Fruit fly (Drosophila melanogaster): Measurements from ENCODE around the gene CG14082.

CG14082 gene

DNA sequence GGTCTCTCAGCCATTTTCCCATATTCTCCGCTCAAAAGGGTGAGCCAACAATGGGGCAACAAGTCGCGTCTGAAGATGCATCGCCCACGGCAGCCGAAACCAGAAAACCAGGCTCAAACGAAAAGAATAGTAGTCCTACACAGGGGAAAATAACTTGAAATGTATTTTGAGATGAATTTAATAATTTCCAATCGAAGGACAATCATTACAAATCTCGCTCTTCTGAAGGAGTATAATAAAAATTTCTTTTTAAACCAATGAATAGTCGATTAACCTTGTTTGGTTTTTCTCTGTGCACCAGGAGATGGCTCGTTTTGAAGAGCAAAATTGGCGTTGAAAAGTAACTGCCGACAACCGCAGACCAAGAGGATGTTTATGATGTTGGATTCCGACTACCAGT lies 21.1 kb upstream of the CG14082 start:
- no peak for TF ChIP-seq jim (GFP tag; optimal IDR thresholded peaks at IDR 0.05)
- no peak for TF ChIP-seq Dfd (GFP tag; optimal IDR thresholded peaks at IDR 0.05)
- TF ChIP-seq dl (GFP tag; optimal IDR thresholded peaks at IDR 0.05; ENCODE audit: insufficient read depth in 1 of 2, partially characterized antibody in 2 of 2): no peak
- no peak for TF ChIP-seq Myc (optimal IDR thresholded peaks at IDR 0.05)
- peak; percentile 72 for TF ChIP-seq sage (GFP tag; optimal IDR thresholded peaks at IDR 0.05)
- TF ChIP-seq Vsx2 (GFP tag; optimal IDR thresholded peaks at IDR 0.05; ENCODE audit: partially characterized antibody): no peak
- no peak for TF ChIP-seq Hr83 (GFP tag; optimal IDR thresholded peaks at IDR 0.05; ENCODE audit: poor library complexity, severe bottlenecking)
- peak; percentile 19 to 90 for TF ChIP-seq foxo (GFP tag; optimal IDR thresholded peaks at IDR 0.05)
- no peak for TF ChIP-seq Mio (GFP tag; optimal IDR thresholded peaks at IDR 0.05)
- no peak for TF ChIP-seq sv (GFP tag; optimal IDR thresholded peaks at IDR 0.05)
- TF ChIP-seq Abd-B (GFP tag; optimal IDR thresholded peaks at IDR 0.05): no peak
- TF ChIP-seq tai (GFP tag; optimal IDR thresholded peaks at IDR 0.05): peak; percentile 77
- TF ChIP-seq CG9705 (GFP tag; optimal IDR thresholded peaks at IDR 0.05): peak; percentile 56
- peak; percentile 66 for TF ChIP-seq CG32264 (GFP tag; optimal IDR thresholded peaks at IDR 0.05)
- no peak for TF ChIP-seq usp (GFP tag; optimal IDR thresholded peaks at IDR 0.05)
- TF ChIP-seq lola (GFP tag; optimal IDR thresholded peaks at IDR 0.05): no peak
- peak; percentile 88 for TF ChIP-seq ey (GFP tag; optimal IDR thresholded peaks at IDR 0.05)
- TF ChIP-seq Dif (GFP tag; optimal IDR thresholded peaks at IDR 0.05; ENCODE audit: partially characterized antibody): no peak
- peak; percentile 74 for TF ChIP-seq dmrt93B (GFP tag; optimal IDR thresholded peaks at IDR 0.05)
- peak; percentile 89 for TF ChIP-seq rgr (GFP tag; optimal IDR thresholded peaks at IDR 0.05)
- TF ChIP-seq CrebA (GFP tag; optimal IDR thresholded peaks at IDR 0.05; ENCODE audit: borderline replicate concordance): peak; percentile 54
- peak; percentile 90 for TF ChIP-seq brk (GFP tag; optimal IDR thresholded peaks at IDR 0.05)
- TF ChIP-seq psq (GFP tag; optimal IDR thresholded peaks at IDR 0.05): peak; percentile 87
- TF ChIP-seq woc (GFP tag; optimal IDR thresholded peaks at IDR 0.05): peak; percentile 89
- peak; percentile 88 for TF ChIP-seq OdsH (GFP tag; optimal IDR thresholded peaks at IDR 0.05)
- TF ChIP-seq N (GFP tag; optimal IDR thresholded peaks at IDR 0.05): no peak
- peak; percentile 81 for TF ChIP-seq Sp1 (GFP tag; optimal IDR thresholded peaks at IDR 0.05)
- peak; percentile 91 for TF ChIP-seq h (GFP tag; optimal IDR thresholded peaks at IDR 0.05)
- TF ChIP-seq pan (optimal IDR thresholded peaks at IDR 0.05): no peak
- no peak for TF ChIP-seq Hr78 (GFP tag; optimal IDR thresholded peaks at IDR 0.05)
- peak; percentile 85 for TF ChIP-seq HLH106 (tag; optimal IDR thresholded peaks at IDR 0.05)
- peak; percentile 75 for TF ChIP-seq Rel (GFP tag; optimal IDR thresholded peaks at IDR 0.05)
- peak; percentile 30 for TF ChIP-seq Rel (tag; optimal IDR thresholded peaks at IDR 0.05)
- peak; percentile 89 for TF ChIP-seq Hnf4 (GFP tag; optimal IDR thresholded peaks at IDR 0.05)
- no peak for TF ChIP-seq dsf (GFP tag; optimal IDR thresholded peaks at IDR 0.05; ENCODE audit: borderline replicate concordance)
- TF ChIP-seq Jra (GFP tag; optimal IDR thresholded peaks at IDR 0.05): peak; percentile 76
- TF ChIP-seq GATAd (GFP tag; optimal IDR thresholded peaks at IDR 0.05): no peak
- peak; percentile 92 for TF ChIP-seq fru (GFP tag; optimal IDR thresholded peaks at IDR 0.05)
- TF ChIP-seq br (GFP tag; optimal IDR thresholded peaks at IDR 0.05): peak; percentile 89

DNA sequence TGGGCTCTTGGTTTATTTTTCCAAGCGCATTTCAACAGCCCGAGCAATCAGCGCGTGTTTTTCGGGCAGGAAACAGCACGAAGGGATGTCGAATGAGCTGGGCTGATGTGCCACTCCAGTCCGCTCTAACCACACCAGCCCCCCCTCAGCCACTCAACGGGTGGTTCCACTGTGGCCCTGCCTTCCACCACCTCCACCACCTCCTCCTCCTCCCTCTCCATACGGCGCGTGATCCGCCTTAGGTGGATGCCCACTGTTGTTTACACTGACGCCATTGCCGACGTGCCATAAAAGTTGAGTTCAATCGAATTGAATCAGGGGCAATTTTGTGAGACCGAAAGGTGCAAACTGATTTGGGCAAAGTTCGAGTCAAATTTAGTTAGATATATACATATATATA lies 19.6 kb upstream of the CG14082 start:
- TF ChIP-seq br (GFP tag; optimal IDR thresholded peaks at IDR 0.05): no peak
- no peak for TF ChIP-seq Rel (GFP tag; optimal IDR thresholded peaks at IDR 0.05)
- TF ChIP-seq Rel (tag; optimal IDR thresholded peaks at IDR 0.05): no peak
- TF ChIP-seq sage (GFP tag; optimal IDR thresholded peaks at IDR 0.05): no peak
- no peak for TF ChIP-seq CG32264 (GFP tag; optimal IDR thresholded peaks at IDR 0.05)
- TF ChIP-seq Mio (GFP tag; optimal IDR thresholded peaks at IDR 0.05): no peak
- no peak for TF ChIP-seq Hr78 (GFP tag; optimal IDR thresholded peaks at IDR 0.05)
- no peak for TF ChIP-seq OdsH (GFP tag; optimal IDR thresholded peaks at IDR 0.05)
- no peak for TF ChIP-seq sv (GFP tag; optimal IDR thresholded peaks at IDR 0.05)
- TF ChIP-seq h (GFP tag; optimal IDR thresholded peaks at IDR 0.05): no peak
- no peak for TF ChIP-seq tai (GFP tag; optimal IDR thresholded peaks at IDR 0.05)

DNA sequence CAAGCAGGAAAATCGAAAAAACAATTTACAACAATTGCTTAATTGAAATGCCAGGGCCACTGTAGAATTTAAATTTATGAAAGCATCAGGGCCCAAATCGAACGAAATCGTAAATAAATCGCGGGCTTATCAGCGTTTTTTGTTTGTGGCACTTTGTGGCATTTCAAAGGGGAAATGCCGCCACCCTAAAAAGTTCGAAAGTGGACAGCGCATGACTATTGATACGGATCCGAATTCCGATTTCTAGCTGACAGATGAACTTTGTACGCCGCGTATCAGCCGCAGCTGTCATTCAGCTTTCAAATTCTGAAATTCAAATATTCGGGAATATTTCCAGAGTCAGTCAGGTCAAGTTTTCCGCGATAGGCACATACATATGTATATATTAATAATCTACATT lies 17.5 kb upstream of the CG14082 start:
- peak; percentile 1 for TF ChIP-seq rgr (GFP tag; optimal IDR thresholded peaks at IDR 0.05)
- peak; percentile 22 for TF ChIP-seq Hnf4 (GFP tag; optimal IDR thresholded peaks at IDR 0.05)
- TF ChIP-seq pan (optimal IDR thresholded peaks at IDR 0.05): no peak

All from whole organism, wandering third instar larva.